Worm (Caenorhabditis elegans) whole organism, L3 larva: Measurements from ENCODE around the gene K07F5.15.

ENCODE experiments used
- ZK546.5 ChIP-seq: sonication (generic microtip); optimal IDR thresholded peaks from 2 replicates; lab custom pipeline; 2017; ENCODE audit warnings: missing biosample characterization, missing genetic modification characterization
- aly-2 ChIP-seq: fragments of 150-350 bp; optimal IDR thresholded peaks from 2 replicates; lab custom pipeline; 2014; ENCODE audit warnings: missing biosample characterization, missing genetic modification characterization
- ama-1 ChIP-seq: fragments of 150-350 bp; optimal IDR thresholded peaks from 2 replicates; lab custom pipeline; 2018
- ceh-16 ChIP-seq: sonication (generic microtip); optimal IDR thresholded peaks from 2 replicates; lab custom pipeline; 2017; ENCODE audit warnings: missing biosample characterization, missing genetic modification characterization
- ceh-9 ChIP-seq: sonication (generic microtip); optimal IDR thresholded peaks from 2 replicates; lab custom pipeline; 2018; ENCODE audit warnings: missing biosample characterization, missing genetic modification characterization
- daf-12 ChIP-seq: fragments of 150-350 bp; optimal IDR thresholded peaks from 2 replicates; lab custom pipeline; 2014; ENCODE audit warnings: missing biosample characterization, missing genetic modification reagents, missing genetic modification characterization
- egl-27 ChIP-seq: sonication (generic microtip); optimal IDR thresholded peaks from 4 replicates; lab custom pipeline; 2017; ENCODE audit warnings: missing biosample characterization, missing genetic modification reagents, missing genetic modification characterization
- egl-5 ChIP-seq: fragments of 150-350 bp; optimal IDR thresholded peaks from 2 replicates; lab custom pipeline; 2017; ENCODE audit warnings: missing biosample characterization, missing genetic modification reagents, missing genetic modification characterization, inconsistent platforms
- elt-2 ChIP-seq: sonication (generic microtip); optimal IDR thresholded peaks from 2 replicates; lab custom pipeline; 2016; ENCODE audit warnings: missing genetic modification reagents, mild to moderate bottlenecking, missing genetic modification characterization, missing compliant biosample characterization
- elt-3 ChIP-seq, 3 experiments: fragments of 150-350 bp in 1 of 3; sonication (generic microtip) in 2 of 3; optimal IDR thresholded peaks; 2 replicates in 2 of 3; 4 replicates in 1 of 3; lab custom pipeline; 2014 to 2017; ENCODE audit warnings: missing biosample characterization in 3 of 3, missing genetic modification characterization in 3 of 3
- eor-1 ChIP-seq, 2 experiments: fragments of 150-350 bp; optimal IDR thresholded peaks; 2 replicates each; lab custom pipeline; 2014 to 2018; ENCODE audit warnings: missing biosample characterization in 2 of 2, missing genetic modification characterization in 2 of 2
- fkh-2 ChIP-seq: fragments of 150-350 bp; optimal IDR thresholded peaks from 2 replicates; lab custom pipeline; 2014; ENCODE audit warnings: missing biosample characterization, missing genetic modification reagents, missing genetic modification characterization
- fos-1 ChIP-seq: fragments of 150-350 bp; optimal IDR thresholded peaks from 2 replicates; lab custom pipeline; 2014; ENCODE audit warnings: missing biosample characterization, missing genetic modification characterization
- hmg-11 ChIP-seq: sonication (generic microtip); optimal IDR thresholded peaks from 2 replicates; lab custom pipeline; 2016; ENCODE audit warnings: missing genetic modification characterization, missing compliant biosample characterization
- lin-15B ChIP-seq: fragments of 150-350 bp; optimal IDR thresholded peaks from 2 replicates; lab custom pipeline; 2014; ENCODE audit warnings: missing biosample characterization, missing genetic modification characterization
- lin-39 ChIP-seq: fragments of 150-350 bp; optimal IDR thresholded peaks from 2 replicates; lab custom pipeline; 2018; ENCODE audit warnings: missing biosample characterization, missing genetic modification reagents, missing genetic modification characterization
- lsy-12 ChIP-seq: sonication (generic microtip); optimal IDR thresholded peaks from 2 replicates; lab custom pipeline; 2016; ENCODE audit warnings: mild to moderate bottlenecking, missing genetic modification characterization, missing compliant biosample characterization
- mdl-1 ChIP-seq: fragments of 150-350 bp; optimal IDR thresholded peaks from 2 replicates; lab custom pipeline; 2014; ENCODE audit warnings: missing biosample characterization, missing genetic modification characterization
- mml-1 ChIP-seq: fragments of 150-350 bp; sonication (generic microtip); optimal IDR thresholded peaks from 3 replicates; lab custom pipeline; 2014; ENCODE audit warnings: missing biosample characterization, missing genetic modification characterization
- nfya-1 ChIP-seq: sonication (generic microtip); optimal IDR thresholded peaks from 2 replicates; lab custom pipeline; 2017; ENCODE audit warnings: missing genetic modification characterization, mild to moderate bottlenecking, missing compliant biosample characterization, antibody characterized with exemption, moderate library complexity; ENCODE audit not compliant: insufficient read depth
- nhr-11 ChIP-seq: fragments of 150-350 bp; optimal IDR thresholded peaks from 2 replicates; lab custom pipeline; 2014; ENCODE audit warnings: missing biosample characterization, missing genetic modification characterization
- nhr-12 ChIP-seq: fragments of 150-350 bp; optimal IDR thresholded peaks from 2 replicates; lab custom pipeline; 2014; ENCODE audit warnings: missing biosample characterization, missing genetic modification characterization
- nhr-23 ChIP-seq: fragments of 150-350 bp; optimal IDR thresholded peaks from 2 replicates; lab custom pipeline; 2014; ENCODE audit warnings: missing biosample characterization, missing genetic modification reagents, missing genetic modification characterization
- nhr-25 ChIP-seq: sonication (generic microtip); optimal IDR thresholded peaks from 2 replicates; lab custom pipeline; 2017; ENCODE audit warnings: missing biosample characterization, missing genetic modification characterization
- nhr-28 ChIP-seq: fragments of 150-350 bp; optimal IDR thresholded peaks from 2 replicates; lab custom pipeline; 2014; ENCODE audit warnings: missing biosample characterization, missing genetic modification characterization
- nhr-43 ChIP-seq: sonication (generic microtip); optimal IDR thresholded peaks from 2 replicates; lab custom pipeline; 2016; ENCODE audit warnings: mild to moderate bottlenecking, missing genetic modification characterization, missing compliant biosample characterization; ENCODE audit not compliant: poor library complexity, severe bottlenecking
- nhr-67 ChIP-seq: fragments of 150-350 bp; optimal IDR thresholded peaks from 2 replicates; lab custom pipeline; 2014; ENCODE audit warnings: missing biosample characterization, missing genetic modification characterization
- nhr-77 ChIP-seq: fragments of 150-350 bp; optimal IDR thresholded peaks from 2 replicates; lab custom pipeline; 2014; ENCODE audit warnings: missing biosample characterization, missing genetic modification characterization
- pha-4 ChIP-seq: fragments of 150-350 bp; optimal IDR thresholded peaks from 2 replicates; lab custom pipeline; 2014; ENCODE audit warnings: missing biosample characterization, missing genetic modification reagents, missing genetic modification characterization
- sea-2 ChIP-seq: fragments of 150-350 bp; sonication (generic microtip); optimal IDR thresholded peaks from 4 replicates; lab custom pipeline; 2014; ENCODE audit warnings: missing biosample characterization, missing genetic modification reagents, missing genetic modification characterization
- skn-1 ChIP-seq: fragments of 150-350 bp; optimal IDR thresholded peaks from 2 replicates; lab custom pipeline; 2014; ENCODE audit warnings: missing biosample characterization, missing genetic modification characterization
- unc-39 ChIP-seq: sonication (generic microtip); optimal IDR thresholded peaks from 4 replicates; lab custom pipeline; 2017; ENCODE audit warnings: missing biosample characterization, missing genetic modification characterization
- unc-62 ChIP-seq: fragments of 150-350 bp; sonication (generic microtip); optimal IDR thresholded peaks from 4 replicates; lab custom pipeline; 2014; ENCODE audit warnings: missing biosample characterization, missing genetic modification reagents, missing genetic modification characterization
- zag-1 ChIP-seq: fragments of 150-350 bp; optimal IDR thresholded peaks from 2 replicates; lab custom pipeline; 2014; ENCODE audit warnings: missing biosample characterization, missing genetic modification characterization
- ztf-11 ChIP-seq: fragments of 150-350 bp; optimal IDR thresholded peaks from 2 replicates; lab custom pipeline; 2014; ENCODE audit warnings: missing biosample characterization, missing genetic modification characterization

K07F5.15 gene

DNA sequence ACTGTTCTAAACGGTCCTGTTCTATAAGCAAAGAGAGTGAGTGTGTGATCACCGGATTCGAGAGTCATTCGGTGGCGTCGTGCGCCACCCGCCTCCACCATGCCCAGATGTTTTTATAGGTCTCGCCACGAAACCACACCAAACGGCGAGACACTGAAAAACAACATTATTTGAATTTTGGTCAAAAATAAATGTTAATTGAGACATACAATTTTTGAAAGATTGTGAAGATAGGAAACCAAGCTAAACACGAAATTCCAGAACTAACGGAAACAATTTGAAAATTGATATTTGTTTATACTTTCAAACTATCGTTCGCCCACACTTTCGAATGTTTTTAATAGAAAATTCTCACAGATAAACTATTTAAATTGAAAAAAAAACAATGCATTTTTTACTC lies 40.4 kb upstream of the K07F5.15 start, which contains the start of gene catp-6:
Gene catp-6, minus strand, starts transcription at position 101 of the 400 bp plus-strand sequence.
- TF ChIP-seq ama-1 (lab: Kevin White, UChicago) (no peak), elt-3 (tag; optimal IDR thresholded peaks at IDR 0.05; lab: Kevin White, UChicago) (no peak), nhr-25 (tag; lab: Kevin White, UChicago) (no peak), ceh-9 (tag; lab: Kevin White, UChicago) (no peak), pha-4 (tag; lab: Kevin White, UChicago) (no peak), daf-12 (tag; lab: Kevin White, UChicago) (no peak), mdl-1 (tag; lab: Kevin White, UChicago) (no peak), nhr-11 (no peak), nhr-28 (no peak), unc-62 (GFP tag; lab: Kevin White, UChicago) (no peak), hmg-11 (tag; lab: Kevin White, UChicago) (no peak), fkh-2 (tag; lab: Kevin White, UChicago) (no peak), zag-1 (tag; lab: Kevin White, UChicago) (no peak), sea-2 (GFP tag; lab: Kevin White, UChicago) (no peak), ztf-11 (tag; lab: Kevin White, UChicago) (no peak), nhr-12 (tag; lab: Kevin White, UChicago) (no peak), lsy-12 (tag; lab: Kevin White, UChicago) (no peak), egl-27 (tag; lab: Kevin White, UChicago) (no peak), nhr-77 (no peak), nfya-1 (tag; lab: Kevin White, UChicago) (no peak)

DNA sequence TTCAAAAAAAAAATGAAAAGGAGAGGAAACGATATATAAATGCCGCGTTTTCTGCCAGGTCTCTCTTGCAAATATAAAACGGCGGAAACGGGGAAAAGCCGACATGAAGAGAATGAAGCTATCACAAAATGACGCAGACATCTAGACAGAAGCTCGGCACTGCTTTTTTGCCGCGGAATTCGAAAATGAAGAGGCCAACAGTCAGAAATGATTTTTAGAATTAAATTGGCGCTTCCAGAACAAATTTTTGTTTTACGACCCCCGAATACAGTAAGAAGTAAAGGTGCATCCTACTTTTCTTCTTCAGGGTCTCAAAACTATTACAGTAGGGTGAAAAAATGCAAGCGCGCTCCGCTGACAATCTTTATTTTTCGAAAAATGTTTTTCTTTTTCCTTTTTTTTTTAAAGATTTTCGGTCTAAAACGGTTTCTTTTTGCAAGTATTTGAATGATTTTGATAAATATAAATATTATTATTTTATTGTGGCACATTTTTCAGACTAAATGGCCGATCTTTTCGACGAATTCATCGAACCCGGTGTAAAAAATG lies 39.6 kb upstream of the K07F5.15 start, which contains the start of gene mtr-4:
Gene mtr-4, plus strand, starts transcription at position 499 of the 549 bp plus-strand sequence.
- TF ChIP-seq elt-2 (peak; percentile 85), lin-15B (tag; lab: Kevin White, UChicago) (peak; percentile 62), skn-1 (tag; lab: Kevin White, UChicago) (peak; percentile 24), mml-1 (tag; lab: Kevin White, UChicago) (no peak), egl-5 (tag; lab: Kevin White, UChicago) (peak; percentile 27), nhr-67 (no peak)
- TF ChIP-seq, all 47 proteins: peak for 4

DNA sequence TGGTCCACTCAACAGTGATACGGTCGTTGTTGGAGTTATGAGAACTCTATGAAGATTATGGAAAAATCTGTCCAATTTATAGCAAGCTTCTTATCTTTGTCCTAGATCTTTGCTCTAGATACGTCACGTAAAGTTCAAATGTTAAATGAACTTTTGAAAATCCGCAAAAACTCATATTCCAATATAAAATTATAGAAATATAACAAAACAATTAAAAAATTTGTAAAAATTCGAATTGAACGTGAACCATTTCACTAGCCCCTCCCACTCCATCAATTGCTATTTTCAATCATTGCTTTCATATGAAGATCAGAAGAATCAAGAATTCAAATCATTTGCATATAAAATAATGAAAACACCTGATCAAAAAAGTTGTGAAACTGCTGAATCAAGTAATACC lies 32.3 kb upstream of the K07F5.15 start, which contains the start of gene kin-21:
Gene kin-21, plus strand, starts transcription at position 301 of the 400 bp plus-strand sequence.
- TF ChIP-seq mml-1 (tag; lab: Kevin White, UChicago) (no peak), ZK546.5 (tag; lab: Kevin White, UChicago) (no peak), nhr-77 (no peak), zag-1 (tag; lab: Kevin White, UChicago) (no peak), ceh-9 (tag; lab: Kevin White, UChicago) (no peak), nhr-23 (tag; lab: Kevin White, UChicago) (no peak), unc-39 (no peak), hmg-11 (tag; lab: Kevin White, UChicago) (no peak), lin-15B (tag; lab: Kevin White, UChicago) (no peak), egl-5 (tag; lab: Kevin White, UChicago) (no peak), ceh-16 (no peak), nfya-1 (tag; lab: Kevin White, UChicago) (no peak), ama-1 (lab: Kevin White, UChicago) (no peak), nhr-12 (tag; lab: Kevin White, UChicago) (no peak), nhr-11 (no peak)

DNA sequence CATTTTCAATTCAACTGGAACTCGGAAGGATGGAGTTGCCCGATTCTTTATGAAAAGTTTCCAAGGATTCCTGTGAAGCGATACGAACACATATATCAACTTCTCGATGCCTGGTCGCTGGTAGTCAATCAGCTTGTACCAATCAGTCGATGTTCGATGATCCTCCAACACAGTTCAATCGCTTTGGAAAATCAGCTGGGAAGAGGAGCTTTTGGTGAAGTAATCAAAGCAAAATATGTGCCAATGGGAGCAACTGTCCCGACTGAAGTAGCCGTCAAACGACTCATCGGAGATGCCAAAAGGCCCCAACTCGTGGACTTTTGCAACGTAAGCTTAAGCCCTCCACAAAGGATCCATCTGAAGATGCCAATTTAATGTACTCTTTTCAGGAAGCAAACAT lies 31.5 kb upstream of the K07F5.15 start:
- TF ChIP-seq hmg-11 (tag; lab: Kevin White, UChicago), result no peak
- TF ChIP-seq elt-2, result no peak
- TF ChIP-seq nhr-67, result no peak
- TF ChIP-seq unc-62 (GFP tag; lab: Kevin White, UChicago), result no peak
- no peak for TF ChIP-seq nhr-25 (tag; lab: Kevin White, UChicago)
- no peak for TF ChIP-seq sea-2 (GFP tag; lab: Kevin White, UChicago)
- TF ChIP-seq eor-1 (tag; optimal IDR thresholded peaks at IDR 0.05; lab: Kevin White, UChicago), result no peak
- no peak for TF ChIP-seq nhr-77
- TF ChIP-seq unc-39, result no peak
- TF ChIP-seq nhr-28, result no peak
- TF ChIP-seq nfya-1 (tag; lab: Kevin White, UChicago), result no peak
- no peak for TF ChIP-seq lin-39 (tag; lab: Kevin White, UChicago)
- TF ChIP-seq fos-1 (tag; lab: Kevin White, UChicago), result no peak
- TF ChIP-seq nhr-12 (tag; lab: Kevin White, UChicago), result no peak
- no peak for TF ChIP-seq elt-3 (tag; optimal IDR thresholded peaks at IDR 0.05; lab: Kevin White, UChicago)
- no peak for TF ChIP-seq nhr-43
- no peak for TF ChIP-seq aly-2 (tag; lab: Kevin White, UChicago)
